Worm (Caenorhabditis elegans): Measurements from ENCODE around the gene C49F5.6.
A peak's percentile ranks its signal among the peaks of the same experiment; 100 is the strongest.

C49F5.6 gene

ce11 chrX:12034661-12035060 lies 46.5 kb downstream of the C49F5.6 start:
- no peak for TF ChIP-seq tbx-2 (tag; optimal IDR thresholded peaks at IDR 0.05)
- no peak for TF ChIP-seq fkh-2 (tag; optimal IDR thresholded peaks at IDR 0.05)
- TF ChIP-seq daf-12 (tag; optimal IDR thresholded peaks at IDR 0.05): no peak
- TF ChIP-seq nhr-76 (tag; optimal IDR thresholded peaks at IDR 0.05): no peak
- no peak for TF ChIP-seq ztf-4 (tag; optimal IDR thresholded peaks at IDR 0.05)
- TF ChIP-seq ceh-28 (tag; optimal IDR thresholded peaks at IDR 0.05): no peak
- TF ChIP-seq nhr-11 (tag; optimal IDR thresholded peaks at IDR 0.05): no peak
- TF ChIP-seq ceh-82 (tag; optimal IDR thresholded peaks at IDR 0.05): no peak
- no peak for TF ChIP-seq zag-1 (tag; optimal IDR thresholded peaks at IDR 0.05)
- TF ChIP-seq ama-1 (optimal IDR thresholded peaks at IDR 0.05): no peak
- no peak for TF ChIP-seq nhr-77 (tag; optimal IDR thresholded peaks at IDR 0.05)
- TF ChIP-seq lsy-12 (tag; optimal IDR thresholded peaks at IDR 0.05): no peak
- TF ChIP-seq mml-1 (tag; optimal IDR thresholded peaks at IDR 0.05): no peak
- no peak for TF ChIP-seq nhr-43 (tag; optimal IDR thresholded peaks at IDR 0.05; ENCODE audit: poor library complexity, severe bottlenecking)
- TF ChIP-seq nfya-1 (tag; optimal IDR thresholded peaks at IDR 0.05; ENCODE audit: insufficient read depth): no peak

DNA sequence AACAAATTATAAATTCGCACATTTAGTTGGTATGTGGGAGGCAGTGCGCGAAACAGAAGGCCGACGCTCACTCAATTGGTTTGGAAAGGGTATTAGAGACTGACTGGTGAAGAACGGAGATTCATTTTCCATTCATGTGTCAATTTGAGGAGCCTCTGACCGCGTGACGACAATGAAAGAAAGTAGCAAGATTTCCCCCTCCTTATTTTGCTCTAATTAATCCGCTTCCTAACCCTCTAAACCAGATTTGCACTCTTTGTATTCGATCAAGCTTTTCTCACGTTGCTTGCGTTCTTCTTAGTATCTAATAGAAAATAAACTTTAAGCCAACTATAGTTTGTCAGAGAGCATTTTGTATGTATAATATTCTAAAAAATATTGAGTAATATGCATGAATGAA lies 48.0 kb downstream of the C49F5.6 start:
- TF ChIP-seq snpc-4 (tag; optimal IDR thresholded peaks at IDR 0.05) (no peak), ceh-82 (tag; optimal IDR thresholded peaks at IDR 0.05) (no peak), unc-39 (tag; optimal IDR thresholded peaks at IDR 0.05) (no peak), nhr-11 (tag; optimal IDR thresholded peaks at IDR 0.05) (no peak), mdl-1 (tag; optimal IDR thresholded peaks at IDR 0.05) (no peak), sea-2 (GFP tag; optimal IDR thresholded peaks at IDR 0.05) (no peak), tbx-2 (tag; optimal IDR thresholded peaks at IDR 0.05) (no peak), nhr-237 (tag; optimal IDR thresholded peaks at IDR 0.05) (no peak), elt-1 (tag; optimal IDR thresholded peaks at IDR 0.05) (no peak), nhr-77 (tag; optimal IDR thresholded peaks at IDR 0.05) (no peak), ztf-11 (tag; optimal IDR thresholded peaks at IDR 0.05) (no peak), nhr-67 (tag; optimal IDR thresholded peaks at IDR 0.05) (no peak), elt-2 (tag; optimal IDR thresholded peaks at IDR 0.05) (no peak), ZK546.5 (tag; optimal IDR thresholded peaks at IDR 0.05) (no peak), mml-1 (tag; optimal IDR thresholded peaks at IDR 0.05) (no peak), ceh-16 (tag; optimal IDR thresholded peaks at IDR 0.05) (no peak)

- TF ChIP-seq eor-1 (tag; optimal IDR thresholded peaks at IDR 0.05) (no peak), lsy-12 (tag; optimal IDR thresholded peaks at IDR 0.05) (no peak), ztf-4 (tag; optimal IDR thresholded peaks at IDR 0.05) (no peak), fos-1 (tag; optimal IDR thresholded peaks at IDR 0.05) (no peak), mdl-1 (tag; optimal IDR thresholded peaks at IDR 0.05) (no peak), ceh-28 (tag; optimal IDR thresholded peaks at IDR 0.05) (no peak)
Measured at ce11 chrX:12037978-12038377, 49.9 kb downstream of the C49F5.6 start.

DNA sequence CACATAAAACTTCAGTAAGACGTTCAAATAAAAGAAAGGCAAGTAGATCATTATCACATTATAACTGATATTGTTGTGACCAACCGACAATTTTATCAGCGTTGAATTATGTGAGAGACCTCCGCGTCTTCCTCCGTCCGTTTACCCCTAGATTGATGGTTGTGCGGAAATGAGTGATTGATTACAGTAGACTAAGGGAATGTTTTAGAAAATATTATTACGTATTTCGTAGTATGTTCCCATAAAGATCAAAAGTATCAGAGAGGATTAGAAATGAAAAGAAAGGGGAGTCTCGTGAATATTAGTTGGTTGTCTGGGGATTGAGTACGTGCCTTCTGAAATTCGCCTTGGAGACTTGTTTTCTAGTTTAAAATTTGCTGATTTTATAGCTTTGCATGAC lies 50.6 kb downstream of the C49F5.6 start:
- peak; percentile 25 for TF ChIP-seq lin-39 (tag; optimal IDR thresholded peaks at IDR 0.05)
- no peak for TF ChIP-seq nhr-12 (tag; optimal IDR thresholded peaks at IDR 0.05)
